Worm (Caenorhabditis elegans) whole organism, young adult: Measurements from ENCODE around the gene moa-1.

Experiments used
- C06A6.2 ChIP-seq: fragments of 200-800 bp; sonication (Bioruptor generic); conservative IDR thresholded peaks from 2 replicates; pipeline ENCODE4 v1.3.6; 2022; ENCODE audit warnings: missing genetic modification characterization, missing compliant biosample characterization
- F10E7.11 ChIP-seq: sonication (generic microtip); optimal IDR thresholded peaks from 2 replicates; lab custom pipeline; 2017; ENCODE audit warnings: mild to moderate bottlenecking, missing genetic modification characterization, moderate library complexity, missing compliant biosample characterization
- F22D6.2 ChIP-seq: sonication (generic microtip); optimal IDR thresholded peaks from 2 replicates; lab custom pipeline; 2016; ENCODE audit warnings: mild to moderate bottlenecking, missing genetic modification characterization, missing compliant biosample characterization
- F33H1.4 ChIP-seq: fragments of 200-800 bp; sonication (Bioruptor generic); IDR thresholded peaks from 2 replicates; pipeline ENCODE4 v1.3.6; 2022; ENCODE audit warnings: missing genetic modification reagents, missing genetic modification characterization, missing compliant biosample characterization
- K12H6.12 ChIP-seq: fragments of 200-800 bp; sonication (Bioruptor generic); optimal IDR thresholded peaks from 2 replicates; lab custom pipeline; 2018; ENCODE audit warnings: mild to moderate bottlenecking, missing genetic modification characterization, missing compliant biosample characterization
- T07F8.4 ChIP-seq: sonication (generic microtip); optimal IDR thresholded peaks from 2 replicates; lab custom pipeline; 2016; ENCODE audit warnings: mild to moderate bottlenecking, missing genetic modification characterization, moderate library complexity, missing compliant biosample characterization
- T26A5.8 ChIP-seq: sonication (generic microtip); optimal IDR thresholded peaks from 2 replicates; lab custom pipeline; 2016; ENCODE audit warnings: missing genetic modification characterization, missing compliant biosample characterization
- Y67H2A.10 ChIP-seq: fragments of 200-800 bp; sonication (Bioruptor generic); conservative IDR thresholded peaks from 2 replicates; pipeline ENCODE4 v1.3.6; 2022; ENCODE audit warnings: missing genetic modification reagents, missing genetic modification characterization, missing compliant biosample characterization
- ZK185.1 ChIP-seq: sonication (generic microtip); optimal IDR thresholded peaks from 2 replicates; lab custom pipeline; 2016; ENCODE audit warnings: mild to moderate bottlenecking, missing genetic modification characterization, missing compliant biosample characterization; ENCODE audit not compliant: poor library complexity, severe bottlenecking
- atf-7 ChIP-seq: sonication (generic microtip); optimal IDR thresholded peaks from 2 replicates; lab custom pipeline; 2017; ENCODE audit warnings: mild to moderate bottlenecking, missing genetic modification characterization, missing compliant biosample characterization
- attf-5 ChIP-seq: fragments of 200-800 bp; sonication (Bioruptor generic); optimal IDR thresholded peaks from 2 replicates; lab custom pipeline; 2018; ENCODE audit warnings: mild to moderate bottlenecking, missing genetic modification characterization, missing compliant biosample characterization
- bed-1 ChIP-seq: fragments of 200-800 bp; sonication (Bioruptor generic); IDR thresholded peaks from 2 replicates; pipeline ENCODE4 v1.3.6; 2022; ENCODE audit warnings: missing genetic modification reagents, missing genetic modification characterization, missing compliant biosample characterization
- bed-2 ChIP-seq: fragments of 200-800 bp; sonication (Bioruptor generic); IDR thresholded peaks from 2 replicates; pipeline ENCODE4 v1.3.6; 2022; ENCODE audit warnings: missing genetic modification reagents, missing genetic modification characterization, missing compliant biosample characterization
- cebp-1 ChIP-seq, 2 experiments: fragments of 200-800 bp in 1 of 2; sonication (Bioruptor generic) in 1 of 2; sonication (generic microtip) in 1 of 2; IDR thresholded peaks in 1 of 2; optimal IDR thresholded peaks in 1 of 2; 2 replicates each; pipeline versions ENCODE4 v1.3.6 to Lab custom; 2017 to 2022; ENCODE audit warnings: missing compliant biosample characterization in 2 of 2, missing genetic modification characterization in 2 of 2, mild to moderate bottlenecking in 1 of 2, missing genetic modification reagents in 1 of 2, moderate library complexity in 1 of 2
- ceh-58 ChIP-seq: fragments of 200-800 bp; sonication (Bioruptor generic); IDR thresholded peaks from 2 replicates; pipeline ENCODE4 v1.3.6; 2022; ENCODE audit warnings: missing genetic modification characterization, missing compliant biosample characterization
- dpff-1 ChIP-seq: sonication (generic microtip); optimal IDR thresholded peaks from 2 replicates; lab custom pipeline; 2017; ENCODE audit warnings: mild to moderate bottlenecking, missing genetic modification characterization, missing compliant biosample characterization
- egl-44 ChIP-seq: fragments of 200-800 bp; sonication (Bioruptor generic); IDR thresholded peaks from 2 replicates; pipeline ENCODE4 v1.3.6; 2022; ENCODE audit warnings: missing genetic modification reagents, missing genetic modification characterization, missing compliant biosample characterization
- egrh-3 ChIP-seq: fragments of 200-800 bp; sonication (Bioruptor generic); IDR thresholded peaks from 2 replicates; pipeline ENCODE4 v1.3.6; 2022; ENCODE audit warnings: missing genetic modification reagents, missing genetic modification characterization, missing compliant biosample characterization
- gei-17 ChIP-seq: fragments of 200-800 bp; sonication (Bioruptor generic); optimal IDR thresholded peaks from 2 replicates; lab custom pipeline; 2018; ENCODE audit warnings: mild to moderate bottlenecking, missing genetic modification characterization, missing compliant biosample characterization
- hmg-1.2 ChIP-seq: fragments of 200-800 bp; sonication (Bioruptor generic); IDR thresholded peaks from 2 replicates; pipeline ENCODE4 v1.3.6; 2022; ENCODE audit warnings: missing genetic modification reagents, missing genetic modification characterization, missing compliant biosample characterization
- hsf-1 ChIP-seq: fragments of 200-800 bp; sonication (Bioruptor generic); IDR thresholded peaks from 2 replicates; pipeline ENCODE4 v1.3.6; 2022; ENCODE audit warnings: missing genetic modification reagents, missing genetic modification characterization, missing compliant biosample characterization
- let-607 ChIP-seq, 2 experiments: fragments of 200-800 bp in 1 of 2; sonication (Bioruptor generic) in 1 of 2; sonication (generic microtip) in 1 of 2; optimal IDR thresholded peaks; 2 replicates each; lab custom pipeline; 2016 to 2018; ENCODE audit warnings: mild to moderate bottlenecking in 2 of 2, missing compliant biosample characterization in 2 of 2, missing genetic modification characterization in 2 of 2, moderate library complexity in 2 of 2, missing genotype in 1 of 2
- lin-35 ChIP-seq, 3 experiments: fragments of 150-350 bp in 2 of 3; sonication (generic microtip) in 1 of 3; optimal IDR thresholded peaks; 2 replicates each; lab custom pipeline; 2014 to 2018; ENCODE audit warnings: missing biosample characterization in 3 of 3, missing genetic modification characterization in 3 of 3, missing genetic modification reagents in 3 of 3
- lin-54 ChIP-seq: fragments of 200-800 bp; sonication (Bioruptor generic); optimal IDR thresholded peaks from 2 replicates; lab custom pipeline; 2018; ENCODE audit warnings: mild to moderate bottlenecking, missing genetic modification characterization, missing compliant biosample characterization
- mel-28 ChIP-seq: sonication (generic microtip); optimal IDR thresholded peaks from 2 replicates; lab custom pipeline; 2016; ENCODE audit warnings: borderline replicate concordance, mild to moderate bottlenecking, missing genetic modification characterization, missing compliant biosample characterization
- nfya-2 ChIP-seq: fragments of 200-800 bp; sonication (Bioruptor generic); IDR thresholded peaks from 2 replicates; pipeline ENCODE4 v1.3.6; 2022; ENCODE audit warnings: missing genetic modification reagents, missing genetic modification characterization, missing compliant biosample characterization
- nfyb-1 ChIP-seq: fragments of 200-800 bp; sonication (Bioruptor generic); IDR thresholded peaks from 2 replicates; pipeline ENCODE4 v1.3.6; 2022; ENCODE audit warnings: missing genetic modification reagents, missing genetic modification characterization, missing compliant biosample characterization
- nhr-80 ChIP-seq: sonication (generic microtip); optimal IDR thresholded peaks from 2 replicates; lab custom pipeline; 2016; ENCODE audit warnings: missing genetic modification characterization, missing compliant biosample characterization
- nhr-90 ChIP-seq: sonication (generic microtip); optimal IDR thresholded peaks from 2 replicates; lab custom pipeline; 2016; ENCODE audit warnings: missing genotype, mild to moderate bottlenecking, missing genetic modification characterization, missing compliant biosample characterization
- rcor-1 ChIP-seq: fragments of 200-800 bp; sonication (Bioruptor generic); IDR thresholded peaks from 2 replicates; pipeline ENCODE4 v1.3.6; 2022; ENCODE audit warnings: missing genetic modification reagents, missing genetic modification characterization, missing compliant biosample characterization
- sea-2 ChIP-seq: fragments of 200-800 bp; sonication (Bioruptor generic); IDR thresholded peaks from 2 replicates; pipeline ENCODE4 v1.3.6; 2022; ENCODE audit warnings: missing genetic modification characterization, missing compliant biosample characterization
- snpc-3.4 ChIP-seq: sonication (generic microtip); optimal IDR thresholded peaks from 2 replicates; lab custom pipeline; 2017; ENCODE audit warnings: missing genetic modification characterization, mild to moderate bottlenecking, missing compliant biosample characterization, antibody characterized with exemption, moderate library complexity, missing genotype, missing genetic modification reagents
- snpc-4 ChIP-seq, 5 experiments: fragments of 150-350 bp in 1 of 5; sonication (generic microtip) in 4 of 5; optimal IDR thresholded peaks; 2 replicates each; lab custom pipeline; 2014 to 2018; ENCODE audit warnings: missing genetic modification characterization in 5 of 5, missing biosample characterization in 3 of 5, antibody characterized with exemption in 2 of 5, mild to moderate bottlenecking in 2 of 5, missing compliant biosample characterization in 2 of 5, missing genotype in 2 of 5, moderate library complexity in 2 of 5, missing genetic modification reagents in 1 of 5
- somi-1 ChIP-seq: fragments of 200-800 bp; sonication (Bioruptor generic); optimal IDR thresholded peaks from 2 replicates; lab custom pipeline; 2018; ENCODE audit warnings: mild to moderate bottlenecking, missing genetic modification characterization, missing compliant biosample characterization
- unc-62 ChIP-seq: fragments of 150-350 bp; optimal IDR thresholded peaks from 2 replicates; lab custom pipeline; 2014; ENCODE audit warnings: missing biosample characterization, missing genetic modification reagents, missing genetic modification characterization
- xnd-1 ChIP-seq: sonication (generic microtip); optimal IDR thresholded peaks from 2 replicates; lab custom pipeline; 2016; ENCODE audit warnings: missing genotype, missing genetic modification reagents, missing genetic modification characterization, missing compliant biosample characterization
- zfh-2 ChIP-seq: fragments of 200-800 bp; sonication (Bioruptor generic); conservative IDR thresholded peaks from 2 replicates; pipeline ENCODE4 v1.3.6; 2022; ENCODE audit warnings: missing genetic modification reagents, missing genetic modification characterization, missing compliant biosample characterization
- ztf-22 ChIP-seq: fragments of 200-800 bp; sonication (Bioruptor generic); optimal IDR thresholded peaks from 2 replicates; lab custom pipeline; 2018; ENCODE audit warnings: mild to moderate bottlenecking, missing genetic modification characterization, moderate library complexity, missing compliant biosample characterization

moa-1 gene

ce11 chrIII:1925048-1925537 is 44.6 kb downstream of the moa-1 start (continued):
- peak; percentile 97 for TF ChIP-seq F22D6.2
- TF ChIP-seq K12H6.12 (tag; lab: Kevin White, UChicago) = peak; percentile 93
- TF ChIP-seq T07F8.4 (tag; lab: Kevin White, UChicago) = peak; percentile 55
- no peak for TF ChIP-seq bed-2 (GFP tag; lab: Robert Waterston, UW)
- peak; percentile 84 for TF ChIP-seq egl-44 (GFP tag; lab: Robert Waterston, UW)
- peak; percentile 45 for TF ChIP-seq unc-62 (GFP tag; lab: Kevin White, UChicago)
- TF ChIP-seq cebp-1 (GFP tag; IDR thresholded peaks at IDR 0.05; lab: Robert Waterston, UW) = no peak; the same call in 1 of the 2 replicates
- TF ChIP-seq cebp-1 (tag; optimal IDR thresholded peaks at IDR 0.05; lab: Kevin White, UChicago) = peak; percentile 95
- TF ChIP-seq snpc-4 (GFP tag; optimal IDR thresholded peaks at IDR 0.05; lab: Kevin White, UChicago) = peak; percentile 62
- TF ChIP-seq snpc-4 (tag; optimal IDR thresholded peaks at IDR 0.05; lab: Kevin White, UChicago) = peak; percentile 13 to 77 (median 69)
- peak; percentile 79 for TF ChIP-seq hmg-1.2 (GFP tag; lab: Robert Waterston, UW)
- peak; percentile 69 to 89 for TF ChIP-seq let-607 (tag; optimal IDR thresholded peaks at IDR 0.05; lab: Kevin White, UChicago)
- TF ChIP-seq nfyb-1 (GFP tag; lab: Robert Waterston, UW) = peak; percentile 94
- TF ChIP-seq egrh-3 (GFP tag; lab: Robert Waterston, UW) = peak; percentile 61
- TF ChIP-seq ztf-22 (GFP tag; lab: Kevin White, UChicago) = peak; percentile 99
- peak; percentile 97 for TF ChIP-seq zfh-2 (GFP tag; lab: Robert Waterston, UW)
- TF ChIP-seq C06A6.2 (GFP tag; lab: Robert Waterston, UW) = peak; percentile 93
- TF ChIP-seq attf-5 = peak; percentile 92
- TF ChIP-seq lin-35 (GFP tag; optimal IDR thresholded peaks at IDR 0.05; lab: Kevin White, UChicago) = peak in 1 of 3 experiments; percentile 86
- TF ChIP-seq nfya-2 (GFP tag; lab: Robert Waterston, UW) = no peak
- no peak for TF ChIP-seq dpff-1 (tag; lab: Kevin White, UChicago)
- peak; percentile 97 for TF ChIP-seq atf-7 (tag; lab: Kevin White, UChicago)
- TF ChIP-seq ceh-58 (GFP tag; lab: Robert Waterston, UW) = no peak
- peak; percentile 44 for TF ChIP-seq lin-54
- TF ChIP-seq Y67H2A.10 (GFP tag; lab: Robert Waterston, UW) = no peak
- TF ChIP-seq F10E7.11 (tag; lab: Kevin White, UChicago) = no peak
- no peak for TF ChIP-seq hsf-1 (GFP tag; lab: Robert Waterston, UW)
- peak; percentile 68 for TF ChIP-seq ZK185.1 (tag; lab: Kevin White, UChicago)
- TF ChIP-seq nhr-90 = peak; percentile 89
- TF ChIP-seq rcor-1 (GFP tag; lab: Robert Waterston, UW) = peak; percentile 28; the same call in 1 of the 2 replicates
- TF ChIP-seq mel-28 (tag; lab: Kevin White, UChicago) = no peak
- no peak for TF ChIP-seq snpc-3.4
- TF ChIP-seq nhr-80 (tag; lab: Kevin White, UChicago) = peak; percentile 100
- TF ChIP-seq T26A5.8 (tag; lab: Kevin White, UChicago) = no peak
- no peak for TF ChIP-seq xnd-1
- no peak for TF ChIP-seq bed-1 (GFP tag; lab: Robert Waterston, UW)
- no peak for TF ChIP-seq F33H1.4 (GFP tag; lab: Robert Waterston, UW)
- peak; percentile 84 for TF ChIP-seq gei-17 (GFP tag; lab: Kevin White, UChicago)
- TF ChIP-seq sea-2 (GFP tag; lab: Robert Waterston, UW) = 0 out of 2 replicates have a peak, but pooled peaks have one; percentile 29
- TF ChIP-seq somi-1 (GFP tag; lab: Kevin White, UChicago) = peak; percentile 99
- TF ChIP-seq, all 124 proteins: peak for 51
